Worm (Caenorhabditis elegans) whole organism, L4 larva: ENCODE results near the gene C47D12.4.

Source experiments
- F44E2.7 ChIP-seq: fragments of 200-800 bp; sonication (Bioruptor generic); IDR thresholded peaks from 2 replicates; pipeline ENCODE4 v2.1.2; 2022; ENCODE audit warnings: missing genetic modification characterization, missing compliant biosample characterization
- F49E8.2 ChIP-seq: sonication (generic microtip); optimal IDR thresholded peaks from 2 replicates; lab custom pipeline; 2016; ENCODE audit warnings: missing compliant biosample characterization, mild to moderate bottlenecking, missing genetic modification characterization, borderline replicate concordance
- T20F7.1 ChIP-seq: fragments of 200-800 bp; sonication (Bioruptor generic); optimal IDR thresholded peaks from 2 replicates; lab custom pipeline; 2018; ENCODE audit warnings: mild to moderate bottlenecking, missing genetic modification characterization, missing compliant biosample characterization
- Y105C5A.15 ChIP-seq: fragments of 200-800 bp; sonication (Bioruptor generic); IDR thresholded peaks from 2 replicates; pipeline ENCODE4 v1.3.6; 2022; ENCODE audit warnings: missing genetic modification characterization, missing compliant biosample characterization
- ZK337.2 ChIP-seq: fragments of 200-800 bp; sonication (Bioruptor generic); IDR thresholded peaks from 2 replicates; pipeline ENCODE4 v1.3.6; 2022; ENCODE audit warnings: missing genetic modification reagents, missing genetic modification characterization, missing compliant biosample characterization
- arid-1 ChIP-seq: fragments of 200-800 bp; sonication (Bioruptor generic); conservative IDR thresholded peaks from 2 replicates; pipeline ENCODE4 v1.3.6; 2022; ENCODE audit warnings: missing genetic modification reagents, missing genetic modification characterization, missing compliant biosample characterization
- attf-4 ChIP-seq: sonication (generic microtip); optimal IDR thresholded peaks from 3 replicates; lab custom pipeline; 2017; ENCODE audit warnings: missing biosample characterization, missing genetic modification characterization
- ceh-20 ChIP-seq: fragments of 200-800 bp; sonication (Bioruptor generic); IDR thresholded peaks from 2 replicates; pipeline ENCODE4 v1.3.6; 2022; ENCODE audit warnings: missing genetic modification reagents, missing genetic modification characterization, missing compliant biosample characterization
- ceh-44 ChIP-seq: fragments of 200-800 bp; sonication (Bioruptor generic); IDR thresholded peaks from 2 replicates; pipeline ENCODE4 v1.3.6; 2022; ENCODE audit warnings: missing genetic modification reagents, missing genetic modification characterization, missing compliant biosample characterization
- ceh-62 ChIP-seq: sonication (generic microtip); optimal IDR thresholded peaks from 2 replicates; lab custom pipeline; 2017; ENCODE audit warnings: missing biosample characterization, missing genetic modification characterization
- cey-2 ChIP-seq: sonication (generic microtip); optimal IDR thresholded peaks from 3 replicates; lab custom pipeline; 2017; ENCODE audit warnings: missing genetic modification characterization, mild to moderate bottlenecking, missing compliant biosample characterization, antibody characterized with exemption, borderline replicate concordance; ENCODE audit not compliant: insufficient read depth
- dmd-6 ChIP-seq: fragments of 200-800 bp; sonication (Bioruptor generic); IDR thresholded peaks from 2 replicates; pipeline ENCODE4 v1.3.6; 2022; ENCODE audit warnings: missing genetic modification reagents, missing genetic modification characterization, missing compliant biosample characterization
- dve-1 ChIP-seq: sonication (generic microtip); optimal IDR thresholded peaks from 2 replicates; lab custom pipeline; 2017; ENCODE audit warnings: antibody characterized with exemption, mild to moderate bottlenecking, missing genetic modification characterization, missing compliant biosample characterization; ENCODE audit not compliant: insufficient read depth
- egl-43 ChIP-seq: fragments of 200-800 bp; sonication (Bioruptor generic); IDR thresholded peaks from 2 replicates; pipeline ENCODE4 v1.3.6; 2022; ENCODE audit warnings: missing genetic modification reagents, missing genetic modification characterization, missing compliant biosample characterization
- fkh-10 ChIP-seq: fragments of 150-350 bp; optimal IDR thresholded peaks from 2 replicates; lab custom pipeline; 2014; ENCODE audit warnings: missing biosample characterization, missing genetic modification reagents, missing genetic modification characterization
- fos-1 ChIP-seq: fragments of 150-350 bp; optimal IDR thresholded peaks from 2 replicates; lab custom pipeline; 2014; ENCODE audit warnings: missing biosample characterization, missing genetic modification characterization
- hmg-1.1 ChIP-seq: fragments of 200-800 bp; sonication (Bioruptor generic); IDR thresholded peaks from 2 replicates; pipeline ENCODE4 v1.3.6; 2022; ENCODE audit warnings: missing genetic modification reagents, missing genetic modification characterization, missing compliant biosample characterization
- lin-13 ChIP-seq: fragments of 150-350 bp; optimal IDR thresholded peaks from 2 replicates; lab custom pipeline; 2014; ENCODE audit warnings: missing biosample characterization, missing genetic modification reagents, missing genetic modification characterization
- lin-38 ChIP-seq: fragments of 200-800 bp; sonication (Bioruptor generic); IDR thresholded peaks from 2 replicates; pipeline ENCODE4 v1.3.6; 2022; ENCODE audit warnings: missing genetic modification reagents, missing genetic modification characterization, missing compliant biosample characterization
- lir-3 ChIP-seq: sonication (generic microtip); optimal IDR thresholded peaks from 2 replicates; lab custom pipeline; 2016; ENCODE audit warnings: mild to moderate bottlenecking, missing genetic modification characterization, missing compliant biosample characterization
- lsy-2 ChIP-seq, 2 experiments: fragments of 150-350 bp in 1 of 2; sonication (generic microtip) in 1 of 2; optimal IDR thresholded peaks; 2 replicates each; lab custom pipeline; 2014 to 2017; ENCODE audit warnings: missing biosample characterization in 2 of 2, missing genetic modification characterization in 2 of 2
- mdl-1 ChIP-seq, 2 experiments: fragments of 150-350 bp in 1 of 2; sonication (generic microtip) in 1 of 2; optimal IDR thresholded peaks; 2 replicates each; lab custom pipeline; 2014 to 2017; ENCODE audit warnings: missing biosample characterization in 2 of 2, missing genetic modification characterization in 2 of 2
- mxl-2 ChIP-seq: fragments of 200-800 bp; sonication (Bioruptor generic); conservative IDR thresholded peaks from 2 replicates; pipeline ENCODE4 v1.3.6; 2022; ENCODE audit warnings: missing genetic modification reagents, missing genetic modification characterization, missing compliant biosample characterization
- nhr-237 ChIP-seq: sonication (generic microtip); optimal IDR thresholded peaks from 2 replicates; lab custom pipeline; 2017; ENCODE audit warnings: missing biosample characterization, missing genetic modification characterization
- nhr-42 ChIP-seq: fragments of 200-800 bp; sonication (Bioruptor generic); IDR thresholded peaks from 2 replicates; pipeline ENCODE4 v1.3.6; 2022; ENCODE audit warnings: missing genetic modification characterization, missing compliant biosample characterization
- nhr-77 ChIP-seq: fragments of 150-350 bp; optimal IDR thresholded peaks from 2 replicates; lab custom pipeline; 2014; ENCODE audit warnings: missing biosample characterization, missing genetic modification characterization
- rbr-2 ChIP-seq: sonication (generic microtip); optimal IDR thresholded peaks from 2 replicates; lab custom pipeline; 2016; ENCODE audit warnings: missing genotype, missing genetic modification characterization, missing compliant biosample characterization
- saeg-2 ChIP-seq: fragments of 200-800 bp; sonication (Bioruptor generic); IDR thresholded peaks from 2 replicates; pipeline ENCODE4 v1.3.6; 2022; ENCODE audit warnings: missing genetic modification reagents, missing genetic modification characterization, missing compliant biosample characterization
- spr-1 ChIP-seq: sonication (generic microtip); optimal IDR thresholded peaks from 2 replicates; lab custom pipeline; 2016; ENCODE audit warnings: mild to moderate bottlenecking, missing genetic modification characterization, missing compliant biosample characterization
- unc-130 ChIP-seq: sonication (generic microtip); optimal IDR thresholded peaks from 2 replicates; lab custom pipeline; 2016; ENCODE audit warnings: missing genetic modification reagents, missing genetic modification characterization, missing compliant biosample characterization
- unc-62 ChIP-seq, 3 experiments: fragments of 150-350 bp in 1 of 3; sonication (generic microtip); optimal IDR thresholded peaks in 2 of 3; peaks in 1 of 3; 1 replicate in 1 of 3; 2 replicates in 2 of 3; lab custom pipeline; 2014 to 2017; ENCODE audit warnings: missing biosample characterization in 3 of 3, missing genetic modification characterization in 3 of 3, missing genetic modification reagents in 3 of 3, missing genotype in 1 of 3
- vab-7 ChIP-seq: fragments of 200-800 bp; sonication (Bioruptor generic); IDR thresholded peaks from 2 replicates; pipeline ENCODE4 v1.3.6; 2022; ENCODE audit warnings: missing genetic modification reagents, missing genetic modification characterization, missing compliant biosample characterization
- zfp-3 ChIP-seq: fragments of 200-800 bp; sonication (Bioruptor generic); conservative IDR thresholded peaks from 2 replicates; pipeline ENCODE4 v1.3.6; 2022; ENCODE audit warnings: missing genetic modification reagents, missing genetic modification characterization, missing compliant biosample characterization
- ztf-11 ChIP-seq: fragments of 150-350 bp; optimal IDR thresholded peaks from 2 replicates; lab custom pipeline; 2014; ENCODE audit warnings: missing biosample characterization, missing genetic modification characterization
- ztf-7 ChIP-seq: fragments of 150-350 bp; optimal IDR thresholded peaks from 2 replicates; lab custom pipeline; 2014; ENCODE audit warnings: missing biosample characterization, missing genetic modification characterization

C47D12.4 gene

ce11 chrII:11695161-11695944, 13.8 kb downstream of the C47D12.4 start, which contains the start of gene tars-1:
TSS of gene tars-1 (minus strand) at chrII:11695657.
- TF ChIP-seq zfp-3 (0 out of 2 replicates have a peak, but pooled peaks have one; percentile 32), dve-1 (tag; lab: Kevin White, UChicago) (peak; percentile 15), F49E8.2 (peak; percentile 18), hmg-1.1 (GFP tag; lab: Robert Waterston, UW) (peak; percentile 9; the same call in 1 of the 2 replicates), nhr-42 (GFP tag; lab: Robert Waterston, UW) (0 out of 2 replicates have a peak, but pooled peaks have one; percentile 22), lin-38 (peak; percentile 68), unc-130 (peak; percentile 14)

- TF ChIP-seq mdl-1 (tag; optimal IDR thresholded peaks at IDR 0.05; lab: Kevin White, UChicago) (no peak), unc-62 (GFP tag; optimal IDR thresholded peaks at IDR 0.05 in 1 of 2; lab: Kevin White, UChicago) (no peak), unc-62 (tag; optimal IDR thresholded peaks at IDR 0.05; lab: Kevin White, UChicago) (no peak), ZK337.2 (no peak), nhr-77 (tag; lab: Kevin White, UChicago) (no peak), nhr-237 (no peak), ztf-7 (tag; lab: Kevin White, UChicago) (no peak), lin-13 (GFP tag; lab: Kevin White, UChicago) (no peak), dmd-6 (GFP tag; lab: Robert Waterston, UW) (no peak), lin-38 (no peak), F44E2.7 (GFP tag; lab: Robert Waterston, UW) (no peak), Y105C5A.15 (GFP tag; lab: Robert Waterston, UW) (no peak), ceh-44 (GFP tag; lab: Robert Waterston, UW) (no peak), fkh-10 (no peak), T20F7.1 (GFP tag; lab: Kevin White, UChicago) (no peak), ceh-62 (tag; lab: Kevin White, UChicago) (no peak), mxl-2 (GFP tag; lab: Robert Waterston, UW) (no peak), saeg-2 (GFP tag; lab: Robert Waterston, UW) (no peak), nhr-42 (GFP tag; lab: Robert Waterston, UW) (no peak)
Observed at ce11 chrII:11695945-11696270, 14.3 kb downstream of the C47D12.4 start, which contains the start of gene xpf-1. TSS of gene xpf-1 (plus strand) at chrII:11696171.

ce11 chrII:11700200-11700599, 18.6 kb downstream of the C47D12.4 start, which contains the start of gene inos-1:
TSS of gene inos-1 (minus strand) at chrII:11700300.
- TF ChIP-seq lin-38, result no peak
- TF ChIP-seq fkh-10, result no peak
- TF ChIP-seq arid-1, result no peak
- TF ChIP-seq nhr-77 (tag; lab: Kevin White, UChicago), result no peak
- TF ChIP-seq vab-7 (GFP tag; lab: Robert Waterston, UW), result no peak
- no peak for TF ChIP-seq attf-4 (tag; lab: Kevin White, UChicago)
- no peak for TF ChIP-seq lin-13 (GFP tag; lab: Kevin White, UChicago)
- no peak for TF ChIP-seq nhr-42 (GFP tag; lab: Robert Waterston, UW)
- TF ChIP-seq rbr-2 (tag; lab: Kevin White, UChicago), result no peak
- TF ChIP-seq egl-43 (GFP tag; lab: Robert Waterston, UW), result no peak
- TF ChIP-seq lir-3, result no peak
- no peak for TF ChIP-seq lsy-2 (tag; optimal IDR thresholded peaks at IDR 0.05; lab: Kevin White, UChicago)
- TF ChIP-seq ceh-20 (GFP tag; lab: Robert Waterston, UW), result no peak
- no peak for TF ChIP-seq spr-1 (tag; lab: Kevin White, UChicago)
- TF ChIP-seq F44E2.7 (GFP tag; lab: Robert Waterston, UW), result no peak
- no peak for TF ChIP-seq ztf-11 (tag; lab: Kevin White, UChicago)
- TF ChIP-seq cey-2 (tag; lab: Kevin White, UChicago), result no peak
- no peak for TF ChIP-seq fos-1
